Worm (Caenorhabditis elegans) whole organism, early embryonic: ENCODE results near the gene M03A8.3.

Experiments used
- B0310.2 ChIP-seq: sonication (generic microtip); optimal IDR thresholded peaks from 2 replicates; lab custom pipeline; 2016; ENCODE audit warnings: mild to moderate bottlenecking, missing genetic modification characterization, missing compliant biosample characterization
- aly-1 ChIP-seq: sonication (generic microtip); optimal IDR thresholded peaks from 2 replicates; lab custom pipeline; 2016; ENCODE audit warnings: missing genetic modification characterization, missing compliant biosample characterization
- ama-1 ChIP-seq: fragments of 150-350 bp; optimal IDR thresholded peaks from 2 replicates; lab custom pipeline; 2014
- hmbx-1 ChIP-seq: sonication (generic microtip); optimal IDR thresholded peaks from 2 replicates; lab custom pipeline; 2016; ENCODE audit warnings: mild to moderate bottlenecking, missing genetic modification characterization, missing compliant biosample characterization
- hmg-4 ChIP-seq: fragments of 200-800 bp; sonication (Bioruptor generic); optimal IDR thresholded peaks from 2 replicates; lab custom pipeline; 2018; ENCODE audit warnings: mild to moderate bottlenecking, missing genetic modification characterization, missing compliant biosample characterization
- hnd-1 ChIP-seq: sonication (generic microtip); optimal IDR thresholded peaks from 2 replicates; lab custom pipeline; 2016; ENCODE audit warnings: missing genetic modification characterization, missing compliant biosample characterization
- pes-1 ChIP-seq: fragments of 200-800 bp; sonication (Bioruptor generic); IDR thresholded peaks from 2 replicates; pipeline ENCODE4 v1.3.6; 2022; ENCODE audit warnings: missing genetic modification reagents, missing genetic modification characterization, missing compliant biosample characterization
- tra-4 ChIP-seq: sonication (generic microtip); optimal IDR thresholded peaks from 2 replicates; lab custom pipeline; 2017; ENCODE audit warnings: missing genetic modification characterization, missing compliant biosample characterization

ce11 chrX:6822552-6822951, 22.7 kb downstream of the M03A8.3 start:
- TF ChIP-seq hmg-4 (GFP tag; lab: Kevin White, UChicago) (no peak), B0310.2 (tag; lab: Kevin White, UChicago) (no peak), pes-1 (GFP tag; lab: Robert Waterston, UW) (no peak), ama-1 (lab: Kevin White, UChicago) (no peak), aly-1 (tag; lab: Kevin White, UChicago) (no peak), tra-4 (tag; lab: Kevin White, UChicago) (no peak), hnd-1 (tag; lab: Kevin White, UChicago) (no peak), hmbx-1 (no peak)
